Worm (Caenorhabditis elegans) whole organism, L3 larva: ENCODE measurements around the gene his-2.

Source experiments
- ama-1 ChIP-seq: fragments of 150-350 bp; optimal IDR thresholded peaks from 2 replicates; lab custom pipeline; 2018
- nhr-28 ChIP-seq: fragments of 150-350 bp; optimal IDR thresholded peaks from 2 replicates; lab custom pipeline; 2014; ENCODE audit warnings: missing biosample characterization, missing genetic modification characterization
- pha-4 ChIP-seq: fragments of 150-350 bp; optimal IDR thresholded peaks from 2 replicates; lab custom pipeline; 2014; ENCODE audit warnings: missing biosample characterization, missing genetic modification reagents, missing genetic modification characterization
- tbx-2 ChIP-seq: sonication (generic microtip); optimal IDR thresholded peaks from 2 replicates; lab custom pipeline; 2016; ENCODE audit warnings: mild to moderate bottlenecking, missing genetic modification characterization, missing compliant biosample characterization
- ztf-11 ChIP-seq: fragments of 150-350 bp; optimal IDR thresholded peaks from 2 replicates; lab custom pipeline; 2014; ENCODE audit warnings: missing biosample characterization, missing genetic modification characterization

- TF ChIP-seq nhr-28 (tag; lab: Kevin White, UChicago) (no peak), tbx-2 (no peak), ama-1 (lab: Kevin White, UChicago) (no peak), ztf-11 (tag; lab: Kevin White, UChicago) (no peak), pha-4 (no peak)
These were observed 5.4 kb upstream of the his-2 start, which contains the start of gene str-198 for ce11 chrV:16047508-16047907.
